Fruit fly (Drosophila melanogaster) whole organism, pupa: ENCODE data around the gene CG13676.

Source experiments
- CG10348 ChIP-seq: fragments of 200-800 bp; sonication (Bioruptor generic); IDR thresholded peaks from 2 replicates; pipeline ENCODE4 v1.3.6; 2022; ENCODE audit warnings: missing biosample characterization, missing genetic modification characterization
- CG12605 ChIP-seq: fragments of 200-800 bp; sonication (Bioruptor generic); IDR thresholded peaks from 2 replicates; pipeline ENCODE4 v1.3.6; 2022; ENCODE audit warnings: missing biosample characterization, missing genetic modification characterization
- CG13204 ChIP-seq: fragments of 200-800 bp; sonication (Bioruptor generic); optimal IDR thresholded peaks from 2 replicates; lab custom pipeline; 2018; ENCODE audit warnings: missing biosample characterization, mild to moderate bottlenecking, missing genetic modification characterization, moderate library complexity
- CG14655 ChIP-seq: fragments of 200-800 bp; sonication (Bioruptor generic); optimal IDR thresholded peaks from 3 replicates; lab custom pipeline; 2017; ENCODE audit warnings: mild to moderate bottlenecking, missing biosample characterization, missing genetic modification reagents, missing genetic modification characterization
- CG15710 ChIP-seq: fragments of 200-800 bp; sonication (Bioruptor generic); optimal IDR thresholded peaks from 2 replicates; lab custom pipeline; 2018; ENCODE audit warnings: missing biosample characterization, mild to moderate bottlenecking, missing genetic modification characterization, moderate library complexity
- CG17806 ChIP-seq: fragments of 200-800 bp; sonication (Bioruptor generic); optimal IDR thresholded peaks from 2 replicates; lab custom pipeline; 2018; ENCODE audit warnings: missing biosample characterization, mild to moderate bottlenecking, missing genetic modification characterization, moderate library complexity
- CG32121 ChIP-seq: fragments of 200-800 bp; sonication (Bioruptor generic); IDR thresholded peaks from 2 replicates; pipeline ENCODE4 v1.3.6; 2022; ENCODE audit warnings: missing biosample characterization, missing genetic modification characterization
- CG34367 ChIP-seq: fragments of 200-800 bp; sonication (Bioruptor generic); optimal IDR thresholded peaks from 2 replicates; lab custom pipeline; 2018; ENCODE audit warnings: missing biosample characterization, mild to moderate bottlenecking, missing genetic modification characterization
- CG4496 ChIP-seq: fragments of 200-800 bp; sonication (Bioruptor generic); IDR thresholded peaks from 3 replicates; pipeline ENCODE4 v1.3.6; 2022; ENCODE audit warnings: missing biosample characterization, missing genetic modification characterization
- CG8159 ChIP-seq: fragments of 200-800 bp; sonication (Bioruptor generic); optimal IDR thresholded peaks from 3 replicates; lab custom pipeline; 2018; ENCODE audit warnings: missing biosample characterization, mild to moderate bottlenecking, missing genetic modification characterization, moderate library complexity
- CG8301 ChIP-seq: fragments of 200-800 bp; sonication (Bioruptor generic); optimal IDR thresholded peaks from 2 replicates; lab custom pipeline; 2018; ENCODE audit warnings: missing biosample characterization, mild to moderate bottlenecking, missing genetic modification characterization
- CG9948 ChIP-seq: fragments of 200-800 bp; sonication (Bioruptor generic); optimal IDR thresholded peaks from 2 replicates; lab custom pipeline; 2018; ENCODE audit warnings: missing biosample characterization, mild to moderate bottlenecking, missing genetic modification characterization, moderate library complexity
- D1 ChIP-seq: fragments of 200-800 bp; sonication (Bioruptor generic); optimal IDR thresholded peaks from 2 replicates; lab custom pipeline; 2018; ENCODE audit warnings: missing biosample characterization, mild to moderate bottlenecking, missing genetic modification characterization, moderate library complexity
- EcR ChIP-seq: fragments of 200-800 bp; sonication (Bioruptor generic); optimal IDR thresholded peaks from 3 replicates; lab custom pipeline; 2019; ENCODE audit warnings: missing biosample characterization, missing genetic modification characterization, mild to moderate bottlenecking, moderate library complexity, missing genetic modification reagents
- Ets98B ChIP-seq: fragments of 200-800 bp; sonication (Bioruptor generic); IDR thresholded peaks from 2 replicates; pipeline ENCODE4 v1.3.6; 2022; ENCODE audit warnings: missing biosample characterization, missing genetic modification characterization
- Pif1A ChIP-seq: fragments of 200-800 bp; sonication (Bioruptor generic); optimal IDR thresholded peaks from 3 replicates; lab custom pipeline; 2016; ENCODE audit warnings: missing biosample characterization, missing genetic modification characterization
- Pif1B ChIP-seq: fragments of 200-800 bp; sonication (Bioruptor generic); optimal IDR thresholded peaks from 3 replicates; lab custom pipeline; 2016; ENCODE audit warnings: missing biosample characterization, missing genetic modification characterization
- Snoo ChIP-seq: fragments of 200-800 bp; sonication (Bioruptor generic); optimal IDR thresholded peaks from 3 replicates; lab custom pipeline; 2017; ENCODE audit warnings: missing biosample characterization, mild to moderate bottlenecking, missing genetic modification characterization, inconsistent platforms
- fd96Ca ChIP-seq: fragments of 200-800 bp; sonication (Bioruptor generic); IDR thresholded peaks from 3 replicates; pipeline ENCODE4 v1.3.6; 2022; ENCODE audit warnings: missing biosample characterization, missing genetic modification characterization
- gl ChIP-seq: fragments of 200-800 bp; sonication (Bioruptor generic); optimal IDR thresholded peaks from 2 replicates; lab custom pipeline; 2018; ENCODE audit warnings: missing biosample characterization, mild to moderate bottlenecking, missing genetic modification characterization
- rn ChIP-seq: fragments of 200-800 bp; sonication (Bioruptor generic); IDR thresholded peaks from 2 replicates; pipeline ENCODE4 v1.3.6; 2022; ENCODE audit warnings: missing biosample characterization, missing genetic modification characterization

CG13676 gene

dm6 chr3L:8151727-8152199 lies at the start of gene CG13676:
Gene CG13676 (minus strand): TSS chr3L:8151813.
- TF ChIP-seq CG13204 = peak; percentile 30
- no peak for TF ChIP-seq CG12605 (GFP tag; lab: Robert Waterston, UW)
- TF ChIP-seq CG15710 (tag; lab: Kevin White, UChicago) = no peak
- peak; percentile 64 for TF ChIP-seq EcR (GFP tag; lab: Kevin White, UChicago)

DNA sequence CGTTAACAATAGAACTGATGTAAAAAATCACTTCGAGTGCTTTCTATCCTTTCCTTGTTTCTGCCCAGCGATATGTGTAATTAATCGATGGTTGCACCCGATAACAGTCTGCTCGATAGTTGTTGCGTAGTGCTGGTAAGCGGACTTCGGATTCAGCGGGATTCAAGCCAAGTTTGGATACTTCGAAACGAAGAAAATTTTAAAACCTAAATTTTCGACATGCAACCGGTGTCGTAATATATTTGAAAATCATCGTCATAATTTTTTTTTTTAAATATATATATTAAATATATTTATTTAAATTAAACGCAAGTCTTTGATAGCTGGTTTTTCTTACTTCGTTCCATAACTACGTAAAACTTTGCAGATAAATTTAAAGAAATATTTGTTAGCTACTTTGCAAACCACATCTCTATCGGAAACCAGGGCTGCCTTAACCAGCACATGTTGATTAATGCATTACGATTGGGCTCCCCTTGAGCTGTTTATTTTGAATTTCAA lies 46.2 kb upstream of the CG13676 start, which contains the start of the genes UbcE2M and Dhps:
UbcE2M (minus strand) TSS at position 209 of the 501 bp plus-strand sequence.
Dhps (plus strand) TSS at position 429 of the 501 bp plus-strand sequence.
- peak; percentile 67 for TF ChIP-seq fd96Ca (GFP tag; lab: Robert Waterston, UW)
- no peak for TF ChIP-seq gl (tag; lab: Kevin White, UChicago)
- TF ChIP-seq CG14655 (GFP tag; lab: Kevin White, UChicago) = no peak
- peak; percentile 69 for TF ChIP-seq Snoo
- TF ChIP-seq CG13204 = no peak
- TF ChIP-seq CG8159 (tag; lab: Kevin White, UChicago) = no peak
- peak; percentile 68 for TF ChIP-seq CG9948 (tag; lab: Kevin White, UChicago)
- TF ChIP-seq CG32121 (GFP tag; lab: Robert Waterston, UW) = no peak; the same call in 1 of the 2 replicates
- no peak for TF ChIP-seq EcR (GFP tag; lab: Kevin White, UChicago)
- no peak for TF ChIP-seq Pif1B (GFP tag; lab: Kevin White, UChicago)
- no peak for TF ChIP-seq rn
- TF ChIP-seq D1 (tag; lab: Kevin White, UChicago) = no peak
- peak; percentile 53 for TF ChIP-seq Ets98B (GFP tag; lab: Robert Waterston, UW)
- peak; percentile 79 for TF ChIP-seq CG15710 (tag; lab: Kevin White, UChicago)
- peak; percentile 69 for TF ChIP-seq CG17806 (tag; lab: Kevin White, UChicago)
- TF ChIP-seq Pif1A (GFP tag; lab: Kevin White, UChicago) = no peak
- TF ChIP-seq CG4496 (GFP tag; lab: Robert Waterston, UW) = peak; percentile 67; the same call in 2 of the 3 replicates
- no peak for TF ChIP-seq CG12605 (GFP tag; lab: Robert Waterston, UW)
- no peak for TF ChIP-seq CG34367 (tag; lab: Kevin White, UChicago)
- no peak for TF ChIP-seq CG8301 (tag; lab: Kevin White, UChicago)
- TF ChIP-seq CG10348 (GFP tag; lab: Robert Waterston, UW) = 0 out of 2 replicates have a peak, but pooled peaks have one; percentile 30

DNA sequence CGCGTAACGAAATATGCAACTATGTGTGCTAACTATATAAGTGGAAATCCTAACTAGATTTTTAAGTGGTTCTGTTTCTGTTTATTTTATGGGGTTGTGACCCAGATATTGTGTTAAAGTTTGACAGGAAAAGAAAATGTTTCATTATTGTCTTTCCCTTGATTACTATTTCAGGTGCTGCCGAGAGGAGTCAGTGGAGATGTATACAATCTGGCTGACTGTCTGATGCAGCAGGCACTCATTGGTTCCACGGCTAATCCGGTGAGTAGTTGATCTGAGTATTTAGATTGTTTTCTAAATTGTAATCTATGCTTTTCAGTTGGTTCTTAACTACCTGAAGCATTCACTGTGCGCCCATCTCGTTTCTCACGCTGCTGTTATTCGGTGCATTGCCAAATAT lies 41.4 kb upstream of the CG13676 start, which contains the start of gene CG7387:
CG7387 (minus strand) TSS at position 101 of the 400 bp plus-strand sequence.
- TF ChIP-seq CG13204 (no peak), CG34367 (tag; lab: Kevin White, UChicago) (no peak), Pif1B (GFP tag; lab: Kevin White, UChicago) (no peak), CG15710 (tag; lab: Kevin White, UChicago) (no peak)

DNA sequence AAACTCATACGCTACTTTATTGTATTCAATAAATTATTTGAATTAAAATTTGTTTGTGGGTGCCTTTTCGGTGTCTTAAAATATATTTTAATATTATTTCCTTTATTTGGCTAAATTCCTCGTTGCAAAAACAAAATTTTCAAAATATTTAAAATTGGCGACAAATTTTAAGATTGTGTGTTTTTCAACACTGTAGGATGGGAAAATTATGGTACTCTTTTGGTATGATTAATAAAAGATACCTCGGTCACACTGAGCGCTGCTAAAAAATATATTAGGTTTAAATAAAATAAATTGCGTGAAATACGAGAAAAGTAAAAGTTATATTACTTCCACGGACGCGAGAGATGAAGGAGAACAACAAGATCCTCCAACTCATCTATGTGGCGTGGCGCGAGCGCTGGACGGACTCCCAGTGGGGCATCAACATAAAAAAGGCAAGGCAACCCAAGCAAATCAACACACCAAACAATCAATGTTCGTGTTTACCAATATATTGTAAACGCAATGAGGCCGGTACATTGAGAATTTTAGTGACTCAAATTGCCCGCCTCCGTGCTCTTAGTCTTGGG lies 39.5 kb upstream of the CG13676 start, which contains the start of gene MED24:
MED24 (plus strand) TSS at position 229 of the 572 bp plus-strand sequence.
- TF ChIP-seq CG14655 (GFP tag; lab: Kevin White, UChicago) (no peak), gl (tag; lab: Kevin White, UChicago) (no peak), CG12605 (GFP tag; lab: Robert Waterston, UW) (no peak), EcR (GFP tag; lab: Kevin White, UChicago) (no peak), Ets98B (GFP tag; lab: Robert Waterston, UW) (no peak), Pif1A (GFP tag; lab: Kevin White, UChicago) (no peak), D1 (tag; lab: Kevin White, UChicago) (no peak), CG34367 (tag; lab: Kevin White, UChicago) (no peak), CG10348 (GFP tag; lab: Robert Waterston, UW) (no peak), CG15710 (tag; lab: Kevin White, UChicago) (no peak), CG9948 (tag; lab: Kevin White, UChicago) (no peak), CG4496 (GFP tag; lab: Robert Waterston, UW) (no peak), CG8301 (tag; lab: Kevin White, UChicago) (no peak), Snoo (no peak), CG17806 (tag; lab: Kevin White, UChicago) (no peak), CG13204 (no peak)
- TF ChIP-seq, all 21 proteins: peak for 0

dm6 chr3L:8189234-8189633 lies 37.6 kb upstream of the CG13676 start:
- TF ChIP-seq EcR (GFP tag; lab: Kevin White, UChicago) (no peak), rn (no peak), CG13204 (no peak), CG8159 (tag; lab: Kevin White, UChicago) (no peak), CG34367 (tag; lab: Kevin White, UChicago) (no peak), Pif1A (GFP tag; lab: Kevin White, UChicago) (no peak), CG9948 (tag; lab: Kevin White, UChicago) (no peak), gl (tag; lab: Kevin White, UChicago) (no peak), Ets98B (GFP tag; lab: Robert Waterston, UW) (no peak), Snoo (no peak), CG12605 (GFP tag; lab: Robert Waterston, UW) (no peak), CG10348 (GFP tag; lab: Robert Waterston, UW) (no peak), CG14655 (GFP tag; lab: Kevin White, UChicago) (no peak), fd96Ca (GFP tag; lab: Robert Waterston, UW) (no peak), CG8301 (tag; lab: Kevin White, UChicago) (no peak), CG4496 (GFP tag; lab: Robert Waterston, UW) (no peak), D1 (tag; lab: Kevin White, UChicago) (no peak)
